Worm (Caenorhabditis elegans): Measurements from ENCODE around the gene fip-7.
"Not testable (repeated sequence)": the region's sequence is repeated elsewhere in the genome, so short reads cannot be mapped to it uniquely, and the experiment has no call there.

Gene fip-7

DNA sequence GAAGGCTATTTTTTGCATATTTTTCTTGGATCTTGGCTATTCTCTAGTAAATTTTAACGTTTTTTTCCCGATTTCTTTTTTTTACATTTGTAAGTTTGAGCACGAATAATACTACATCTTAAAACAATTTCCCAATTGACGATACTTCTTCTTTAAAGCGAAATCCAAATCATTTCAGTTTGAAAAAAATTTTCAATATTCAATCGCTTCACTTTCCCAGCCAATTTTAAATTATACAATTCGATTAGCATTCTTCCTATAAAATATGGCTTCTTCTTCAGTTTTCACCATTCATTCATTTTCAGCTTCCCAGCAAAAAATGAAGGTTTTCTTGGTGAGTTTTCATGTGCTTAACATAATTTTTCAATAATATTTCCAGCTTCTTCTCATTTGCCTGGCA is at the start of gene fip-7:
Gene fip-7, plus strand, starts transcription at position 301 of the 400 bp plus-strand sequence.
- not testable (repeated sequence) for TF ChIP-seq ces-1 (GFP tag; optimal IDR thresholded peaks at IDR 0.05); drap-1 (GFP tag; optimal IDR thresholded peaks at IDR 0.05); pha-4 (tag; optimal IDR thresholded peaks at IDR 0.05)

ce11 chrIV:16578449-16578848 is 47.6 kb upstream of the fip-7 start, which contains the start of gene Y51H4A.8:
Gene Y51H4A.8 (minus strand): TSS chrIV:16578549.
- TF ChIP-seq nhr-237 (tag; optimal IDR thresholded peaks at IDR 0.05), result no peak
- TF ChIP-seq nhr-76 (tag; optimal IDR thresholded peaks at IDR 0.05), result no peak
- no peak for TF ChIP-seq ceh-43 (GFP tag; optimal IDR thresholded peaks at IDR 0.05)
- TF ChIP-seq nhr-2 (tag; optimal IDR thresholded peaks at IDR 0.05), result no peak
- no peak for TF ChIP-seq cnd-1 (tag; optimal IDR thresholded peaks at IDR 0.05)
- no peak for TF ChIP-seq mls-2 (tag; optimal IDR thresholded peaks at IDR 0.05)
- no peak for TF ChIP-seq zip-8 (tag; optimal IDR thresholded peaks at IDR 0.05)
- no peak for TF ChIP-seq elt-1 (tag; optimal IDR thresholded peaks at IDR 0.05; ENCODE audit: borderline replicate concordance, insufficient read depth)
- TF ChIP-seq ceh-83 (GFP tag; optimal IDR thresholded peaks at IDR 0.05), result no peak
- TF ChIP-seq lin-32 (GFP tag; optimal IDR thresholded peaks at IDR 0.05), result no peak
- TF ChIP-seq mab-5 (tag; optimal IDR thresholded peaks at IDR 0.05), result no peak
- TF ChIP-seq ham-2 (GFP tag; optimal IDR thresholded peaks at IDR 0.05), result no peak
- no peak for TF ChIP-seq pha-4 (tag; optimal IDR thresholded peaks at IDR 0.05)
- no peak for TF ChIP-seq ztf-11 (tag; optimal IDR thresholded peaks at IDR 0.05)
- TF ChIP-seq M03D4.4 (tag; optimal IDR thresholded peaks at IDR 0.05), result no peak
- no peak for TF ChIP-seq sptf-1 (tag; optimal IDR thresholded peaks at IDR 0.05)
- no peak for TF ChIP-seq elt-3 (tag; optimal IDR thresholded peaks at IDR 0.05)
- TF ChIP-seq snpc-4 (tag; optimal IDR thresholded peaks at IDR 0.05), result no peak
- no peak for TF ChIP-seq mep-1 (tag; optimal IDR thresholded peaks at IDR 0.05)

ce11 chrIV:16601599-16601998 is 24.4 kb upstream of the fip-7 start:
- no peak for TF ChIP-seq sem-2 (GFP tag; optimal IDR thresholded peaks at IDR 0.05)
- TF ChIP-seq ceh-83 (GFP tag; optimal IDR thresholded peaks at IDR 0.05), result no peak
- no peak for TF ChIP-seq lin-32 (GFP tag; optimal IDR thresholded peaks at IDR 0.05)
- no peak for TF ChIP-seq nhr-12 (tag; optimal IDR thresholded peaks at IDR 0.05)
- no peak for TF ChIP-seq ceh-39 (tag; optimal IDR thresholded peaks at IDR 0.05)
- TF ChIP-seq drap-1 (GFP tag; optimal IDR thresholded peaks at IDR 0.05), result no peak
- no peak for TF ChIP-seq sptf-1 (tag; optimal IDR thresholded peaks at IDR 0.05)
- no peak for TF ChIP-seq nhr-2 (tag; optimal IDR thresholded peaks at IDR 0.05)
- no peak for TF ChIP-seq unc-62 (GFP tag; optimal IDR thresholded peaks at IDR 0.05)
- TF ChIP-seq bed-3 (GFP tag; optimal IDR thresholded peaks at IDR 0.05), result no peak
- no peak for TF ChIP-seq tbx-8 (GFP tag; optimal IDR thresholded peaks at IDR 0.05)
- no peak for TF ChIP-seq M03D4.4 (tag; optimal IDR thresholded peaks at IDR 0.05)
- TF ChIP-seq zip-8 (tag; optimal IDR thresholded peaks at IDR 0.05), result no peak
- no peak for TF ChIP-seq blmp-1 (tag; optimal IDR thresholded peaks at IDR 0.05)
- no peak for TF ChIP-seq snpc-4 (tag; optimal IDR thresholded peaks at IDR 0.05)
- no peak for TF ChIP-seq ces-1 (GFP tag; optimal IDR thresholded peaks at IDR 0.05)
- no peak for TF ChIP-seq ceh-43 (GFP tag; optimal IDR thresholded peaks at IDR 0.05)
- TF ChIP-seq flh-1 (GFP tag; optimal IDR thresholded peaks at IDR 0.05), result no peak
- no peak for TF ChIP-seq mep-1 (tag; optimal IDR thresholded peaks at IDR 0.05)

DNA sequence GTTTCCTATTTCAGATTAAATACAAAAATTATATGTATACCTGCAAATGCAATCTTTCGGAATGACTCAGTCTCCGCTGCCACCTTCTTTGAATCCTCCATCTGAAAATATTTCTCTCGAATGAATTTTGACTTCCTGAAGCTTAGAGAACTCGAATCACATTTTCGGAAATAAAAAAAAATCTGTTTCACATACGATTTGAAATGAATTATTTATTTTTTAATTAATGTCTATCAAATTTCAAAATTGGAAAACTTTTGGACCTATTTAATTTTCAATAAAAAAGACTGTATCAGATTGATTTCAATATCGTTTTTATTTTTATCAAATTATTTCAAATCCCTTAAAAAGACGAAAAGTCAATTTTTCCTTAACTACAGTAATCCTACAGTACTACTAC is 23.3 kb upstream of the fip-7 start, which contains the start of gene col-137:
Gene col-137, minus strand, starts transcription at position 101 of the 400 bp plus-strand sequence.
- TF ChIP-seq unc-62 (GFP tag; optimal IDR thresholded peaks at IDR 0.05), result no peak
- no peak for TF ChIP-seq lsy-2 (tag; optimal IDR thresholded peaks at IDR 0.05)
- TF ChIP-seq nhr-2 (tag; optimal IDR thresholded peaks at IDR 0.05), result no peak
- TF ChIP-seq snpc-4 (tag; optimal IDR thresholded peaks at IDR 0.05), result no peak
- TF ChIP-seq ztf-11 (tag; optimal IDR thresholded peaks at IDR 0.05), result no peak
- TF ChIP-seq sptf-1 (tag; optimal IDR thresholded peaks at IDR 0.05), result no peak
- no peak for TF ChIP-seq mls-2 (tag; optimal IDR thresholded peaks at IDR 0.05)
- TF ChIP-seq ham-2 (GFP tag; optimal IDR thresholded peaks at IDR 0.05), result no peak
- no peak for TF ChIP-seq bed-3 (GFP tag; optimal IDR thresholded peaks at IDR 0.05)
- no peak for TF ChIP-seq drap-1 (GFP tag; optimal IDR thresholded peaks at IDR 0.05)
- no peak for TF ChIP-seq ceh-43 (GFP tag; optimal IDR thresholded peaks at IDR 0.05)
- no peak for TF ChIP-seq ces-1 (GFP tag; optimal IDR thresholded peaks at IDR 0.05)
- no peak for TF ChIP-seq nhr-76 (tag; optimal IDR thresholded peaks at IDR 0.05)

DNA sequence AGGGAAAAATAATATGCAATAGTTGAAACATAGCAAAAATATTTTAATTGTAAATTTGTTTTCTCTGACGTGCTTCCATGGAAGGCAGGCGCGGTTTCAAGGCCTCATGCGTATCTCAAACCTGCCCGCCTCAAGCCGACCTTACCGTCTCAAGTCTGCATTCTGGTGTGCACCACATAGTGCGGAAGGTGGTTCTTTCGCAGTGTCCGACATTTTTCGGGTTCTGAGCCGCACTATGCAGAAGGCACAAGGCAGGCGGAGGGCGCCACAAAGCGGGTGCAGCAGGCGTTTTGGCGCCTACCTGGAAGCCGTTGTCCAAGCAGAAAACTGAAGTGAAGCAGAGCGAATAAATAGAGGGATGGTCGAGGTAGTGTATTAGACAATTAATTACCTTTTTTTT is 3.5 kb upstream of the fip-7 start:
- TF ChIP-seq nhr-12 (tag; optimal IDR thresholded peaks at IDR 0.05) (no peak), lsy-2 (tag; optimal IDR thresholded peaks at IDR 0.05) (no peak), bed-3 (GFP tag; optimal IDR thresholded peaks at IDR 0.05) (no peak), tbx-8 (GFP tag; optimal IDR thresholded peaks at IDR 0.05) (no peak), cnd-1 (tag; optimal IDR thresholded peaks at IDR 0.05) (no peak), mep-1 (tag; optimal IDR thresholded peaks at IDR 0.05) (no peak)

All from whole organism, mixed stage, embryonic.